In the genomic region with DNA sequence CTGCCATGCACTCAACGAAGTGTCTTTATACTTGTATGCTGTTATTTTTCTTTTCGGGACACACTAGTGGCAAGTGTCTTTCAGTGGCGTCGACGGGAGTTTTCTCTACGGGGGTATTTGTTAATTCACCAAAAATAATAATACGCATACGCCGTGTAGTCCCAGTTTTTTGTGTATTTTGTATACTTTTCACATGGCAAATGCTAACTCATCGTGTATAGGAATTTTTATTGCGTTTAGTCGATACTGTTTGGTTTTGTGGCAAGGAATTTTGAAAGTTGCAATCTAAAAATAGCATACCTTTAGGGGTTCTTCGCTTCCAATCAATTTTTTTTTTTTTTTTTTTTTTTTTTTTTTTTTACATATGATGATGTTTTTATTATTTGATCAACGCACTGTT, we compare ENCODE assay signal across 3 fruit fly cellular contexts.
TF ChIP-seq lines count a peak whose summit lies in the region.

No protein-coding gene starts in this region.

- no peak for TF ChIP-seq CTCF in whole organism, embryonic (GFP tag; optimal IDR thresholded peaks at IDR 0.05; lab: Kevin White, UChicago)

TF ChIP-seq in whole organism, embryonic, 481 proteins besides CTCF, POLR2A, EP300 and RAD21 (continues in another document):
- TF ChIP-seq vnd (GFP tag; IDR thresholded peaks at IDR 0.05; lab: Robert Waterston, UW; ENCODE audit: partially characterized antibody), result no peak
- no peak for TF ChIP-seq lola (GFP tag; optimal IDR thresholded peaks at IDR 0.05; lab: Kevin White, UChicago)
- TF ChIP-seq CG11504 (tag; optimal IDR thresholded peaks at IDR 0.05; lab: Kevin White, UChicago), result peak; percentile 13
- no peak for TF ChIP-seq cg (GFP tag; optimal IDR thresholded peaks at IDR 0.05; lab: Kevin White, UChicago)
- no peak for TF ChIP-seq CG4404 (GFP tag; IDR thresholded peaks at IDR 0.05; lab: Robert Waterston, UW)
- no peak for TF ChIP-seq D19B (GFP tag; optimal IDR thresholded peaks at IDR 0.05; lab: Kevin White, UChicago)
- no peak for TF ChIP-seq trem (tag; optimal IDR thresholded peaks at IDR 0.05; lab: Kevin White, UChicago)
- TF ChIP-seq dmrt99B (tag; optimal IDR thresholded peaks at IDR 0.05; lab: Kevin White, UChicago), result peak; percentile 4
- TF ChIP-seq gem (tag; optimal IDR thresholded peaks at IDR 0.05; lab: Kevin White, UChicago), result peak; percentile 17
- TF ChIP-seq Med (GFP tag; lab: Kevin White, UChicago), result peak; percentile 70
- no peak for TF ChIP-seq CG15269 (tag; optimal IDR thresholded peaks at IDR 0.05; lab: Kevin White, UChicago)
- TF ChIP-seq CG9932 (GFP tag; IDR thresholded peaks at IDR 0.05; lab: Robert Waterston, UW), result peak; percentile 21; the same call in 1 of the 2 replicates
- no peak for TF ChIP-seq CG14965 (GFP tag; optimal IDR thresholded peaks at IDR 0.05; lab: Kevin White, UChicago; ENCODE audit: borderline replicate concordance)
- no peak for TF ChIP-seq CG8290 (GFP tag; optimal IDR thresholded peaks at IDR 0.05; lab: Kevin White, UChicago)
- no peak for TF ChIP-seq CG8290 (tag; optimal IDR thresholded peaks at IDR 0.05; lab: Kevin White, UChicago)
- TF ChIP-seq mld (GFP tag; IDR thresholded peaks at IDR 0.05; lab: Robert Waterston, UW; ENCODE audit: partially characterized antibody), result no peak
- TF ChIP-seq CG15479 (GFP tag; optimal IDR thresholded peaks at IDR 0.05; lab: Kevin White, UChicago), result no peak
- TF ChIP-seq CG2678 (tag; optimal IDR thresholded peaks at IDR 0.05; lab: Kevin White, UChicago), result peak; percentile 12
- no peak for TF ChIP-seq wdn (GFP tag; IDR thresholded peaks at IDR 0.05; lab: Robert Waterston, UW)
- no peak for TF ChIP-seq CG9437 (GFP tag; optimal IDR thresholded peaks at IDR 0.05; lab: Kevin White, UChicago)
- peak; percentile 19 for TF ChIP-seq Hmr (GFP tag; optimal IDR thresholded peaks at IDR 0.05; lab: Kevin White, UChicago)
- peak; percentile 42; the same call in 1 of the 2 replicates for TF ChIP-seq slbo (GFP tag; IDR thresholded peaks at IDR 0.05; lab: Robert Waterston, UW)
- peak; percentile 7 for TF ChIP-seq CG13894 (tag; optimal IDR thresholded peaks at IDR 0.05; lab: Kevin White, UChicago)
- TF ChIP-seq amos (GFP tag; IDR thresholded peaks at IDR 0.05; lab: Robert Waterston, UW; ENCODE audit: partially characterized antibody), result no peak
- TF ChIP-seq croc (GFP tag; conservative IDR thresholded peaks at IDR 0.05; lab: Robert Waterston, UW), result no peak
- 0 out of 3 replicates have a peak, but pooled peaks have one; percentile 6 for TF ChIP-seq dysf (GFP tag; IDR thresholded peaks at IDR 0.05; lab: Robert Waterston, UW)
- TF ChIP-seq CG3407 (GFP tag; optimal IDR thresholded peaks at IDR 0.05; lab: Kevin White, UChicago), result no peak
- peak; percentile 57 for TF ChIP-seq sens (GFP tag; lab: Kevin White, UChicago)
- no peak for TF ChIP-seq Rx (GFP tag; IDR thresholded peaks at IDR 0.05; lab: Robert Waterston, UW)

TF ChIP-seq in whole organism, prepupa, 60 proteins besides CTCF, POLR2A, EP300 and RAD21:
- TF ChIP-seq CG16779 (tag; optimal IDR thresholded peaks at IDR 0.05; lab: Kevin White, UChicago), result no peak
- TF ChIP-seq CG6808 (GFP tag; optimal IDR thresholded peaks at IDR 0.05; lab: Kevin White, UChicago), result no peak
- TF ChIP-seq CG32006 (GFP tag; optimal IDR thresholded peaks at IDR 0.05; lab: Kevin White, UChicago), result peak; percentile 27

TF ChIP-seq in whole organism, pupa, 21 proteins besides CTCF, POLR2A, EP300 and RAD21:
- TF ChIP-seq Snoo (tag; optimal IDR thresholded peaks at IDR 0.05; lab: Kevin White, UChicago) (no peak), EcR (GFP tag; optimal IDR thresholded peaks at IDR 0.05; lab: Kevin White, UChicago) (no peak), CG32121 (GFP tag; IDR thresholded peaks at IDR 0.05; lab: Robert Waterston, UW) (no peak), CG14655 (GFP tag; optimal IDR thresholded peaks at IDR 0.05; lab: Kevin White, UChicago) (peak; percentile 30)
TF ChIP-seq in whole organism, pupa: peak in this region for 1.
